Worm (Caenorhabditis elegans) whole organism, young adult: Measurements from ENCODE around the gene srd-28.
"Not testable (repeated sequence)": the region's sequence is repeated elsewhere in the genome, so short reads cannot be mapped to it uniquely, and the experiment has no call there.

ENCODE experiments used
- C06A6.2 ChIP-seq: fragments of 200-800 bp; sonication (Bioruptor generic); conservative IDR thresholded peaks from 2 replicates; pipeline ENCODE4 v1.3.6; 2022; ENCODE audit warnings: missing genetic modification characterization, missing compliant biosample characterization
- K12H6.12 ChIP-seq: fragments of 200-800 bp; sonication (Bioruptor generic); optimal IDR thresholded peaks from 2 replicates; lab custom pipeline; 2018; ENCODE audit warnings: mild to moderate bottlenecking, missing genetic modification characterization, missing compliant biosample characterization
- ZK185.1 ChIP-seq: sonication (generic microtip); optimal IDR thresholded peaks from 2 replicates; lab custom pipeline; 2016; ENCODE audit warnings: mild to moderate bottlenecking, missing genetic modification characterization, missing compliant biosample characterization; ENCODE audit not compliant: poor library complexity, severe bottlenecking
- ama-1 ChIP-seq, 3 experiments: fragments of 150-350 bp in 1 of 3; sonication (generic microtip) in 2 of 3; optimal IDR thresholded peaks; 2 replicates each; lab custom pipeline; 2014 to 2018; ENCODE audit warnings: missing biosample characterization in 2 of 3, missing genetic modification characterization in 2 of 3, missing genetic modification reagents in 2 of 3
- die-1 ChIP-seq: sonication (generic microtip); optimal IDR thresholded peaks from 2 replicates; lab custom pipeline; 2016; ENCODE audit warnings: missing genotype, mild to moderate bottlenecking, missing genetic modification characterization, missing compliant biosample characterization
- egl-44 ChIP-seq: fragments of 200-800 bp; sonication (Bioruptor generic); IDR thresholded peaks from 2 replicates; pipeline ENCODE4 v1.3.6; 2022; ENCODE audit warnings: missing genetic modification reagents, missing genetic modification characterization, missing compliant biosample characterization
- lin-26 ChIP-seq: fragments of 200-800 bp; sonication (Bioruptor generic); IDR thresholded peaks from 2 replicates; pipeline ENCODE4 v1.3.6; 2022; ENCODE audit warnings: missing genetic modification reagents, missing genetic modification characterization, missing compliant biosample characterization
- madf-10 ChIP-seq: sonication (generic microtip); optimal IDR thresholded peaks from 2 replicates; lab custom pipeline; 2016; ENCODE audit warnings: mild to moderate bottlenecking, missing genetic modification characterization, missing compliant biosample characterization
- nhr-90 ChIP-seq: sonication (generic microtip); optimal IDR thresholded peaks from 2 replicates; lab custom pipeline; 2016; ENCODE audit warnings: missing genotype, mild to moderate bottlenecking, missing genetic modification characterization, missing compliant biosample characterization
- pha-4 ChIP-seq: fragments of 150-350 bp; sonication (generic microtip); optimal IDR thresholded peaks from 2 replicates; lab custom pipeline; 2014; ENCODE audit warnings: missing biosample characterization, missing genetic modification reagents, missing genetic modification characterization
- unc-130 ChIP-seq: sonication (generic microtip); optimal IDR thresholded peaks from 2 replicates; lab custom pipeline; 2016; ENCODE audit warnings: missing genetic modification reagents, missing genetic modification characterization, missing compliant biosample characterization
- xnd-1 ChIP-seq: sonication (generic microtip); optimal IDR thresholded peaks from 2 replicates; lab custom pipeline; 2016; ENCODE audit warnings: missing genotype, missing genetic modification reagents, missing genetic modification characterization, missing compliant biosample characterization
- ztf-22 ChIP-seq: fragments of 200-800 bp; sonication (Bioruptor generic); optimal IDR thresholded peaks from 2 replicates; lab custom pipeline; 2018; ENCODE audit warnings: mild to moderate bottlenecking, missing genetic modification characterization, moderate library complexity, missing compliant biosample characterization

- not testable (repeated sequence) for TF ChIP-seq die-1; nhr-90; C06A6.2 (GFP tag; lab: Robert Waterston, UW); egl-44 (GFP tag; lab: Robert Waterston, UW); ztf-22 (GFP tag; lab: Kevin White, UChicago); lin-26 (GFP tag; lab: Robert Waterston, UW); madf-10 (tag; lab: Kevin White, UChicago); unc-130 (GFP tag; lab: Kevin White, UChicago); K12H6.12 (tag; lab: Kevin White, UChicago); ama-1 (optimal IDR thresholded peaks at IDR 0.05; lab: Kevin White, UChicago); ama-1 (GFP tag; optimal IDR thresholded peaks at IDR 0.05; lab: Kevin White, UChicago); pha-4 (tag; lab: Kevin White, UChicago); ZK185.1; xnd-1 (tag; lab: Kevin White, UChicago)
Observed at ce11 chrV:15262336-15262735, 11.9 kb downstream of the srd-28 start, which contains the start of gene M01B2.10.
